Worm (Caenorhabditis elegans): ENCODE data around the gene smim-14.

- TF ChIP-seq blmp-1 (tag; optimal IDR thresholded peaks at IDR 0.05) (no peak), lsy-2 (tag; optimal IDR thresholded peaks at IDR 0.05) (no peak), elt-2 (tag; optimal IDR thresholded peaks at IDR 0.05) (no peak), ets-5 (GFP tag; IDR thresholded peaks at IDR 0.05) (no peak), alr-1 (tag; optimal IDR thresholded peaks at IDR 0.05; ENCODE audit: borderline replicate concordance) (no peak)
These were observed 29.4 kb upstream of the smim-14 start, which contains the start of gene M01F1.9 for ce11 chrIII:3498957-3499356.
